Worm (Caenorhabditis elegans): ENCODE measurements around the gene srz-11.

The srz-11 gene

ce11 chrV:15189567-15189966 lies 26.7 kb downstream of the srz-11 start, which contains the start of gene cyn-3 (continued):
- peak; percentile 46 for TF ChIP-seq tlf-1 (GFP tag; optimal IDR thresholded peaks at IDR 0.05)
- no peak for TF ChIP-seq ceh-79 (tag; optimal IDR thresholded peaks at IDR 0.05)
- no peak for TF ChIP-seq repo-1 (tag; optimal IDR thresholded peaks at IDR 0.05)
- no peak for TF ChIP-seq ztf-25 (GFP tag; IDR thresholded peaks at IDR 0.05)
- peak; percentile 44 for TF ChIP-seq pha-4 (tag; optimal IDR thresholded peaks at IDR 0.05)
- peak; percentile 74 for TF ChIP-seq ZK185.1 (tag; optimal IDR thresholded peaks at IDR 0.05; ENCODE audit: poor library complexity, severe bottlenecking)
- no peak for TF ChIP-seq cebp-1 (GFP tag; IDR thresholded peaks at IDR 0.05)
- TF ChIP-seq cebp-1 (tag; optimal IDR thresholded peaks at IDR 0.05) = peak; percentile 67
- TF ChIP-seq T26A5.8 (tag; optimal IDR thresholded peaks at IDR 0.05) = no peak
- no peak for TF ChIP-seq ceh-58 (GFP tag; IDR thresholded peaks at IDR 0.05)
- TF ChIP-seq nfya-1 (tag; optimal IDR thresholded peaks at IDR 0.05; ENCODE audit: borderline replicate concordance, insufficient read depth) = no peak
- peak; percentile 88 for TF ChIP-seq hsf-1 (GFP tag; IDR thresholded peaks at IDR 0.05)
- TF ChIP-seq snpc-1.3 (tag; optimal IDR thresholded peaks at IDR 0.05; ENCODE audit: insufficient read depth) = peak; percentile 72
- no peak for TF ChIP-seq sptf-2 (GFP tag; optimal IDR thresholded peaks at IDR 0.05)
- TF ChIP-seq mel-28 (tag; optimal IDR thresholded peaks at IDR 0.05; ENCODE audit: borderline replicate concordance) = no peak
- peak; percentile 54 for TF ChIP-seq hmg-1.2 (GFP tag; IDR thresholded peaks at IDR 0.05)
- TF ChIP-seq F33H1.4 (GFP tag; IDR thresholded peaks at IDR 0.05) = peak; percentile 47
- no peak for TF ChIP-seq madf-10 (tag; optimal IDR thresholded peaks at IDR 0.05)
- TF ChIP-seq ets-4 (GFP tag; optimal IDR thresholded peaks at IDR 0.05) = no peak
- no peak for TF ChIP-seq F57A8.1 (GFP tag; optimal IDR thresholded peaks at IDR 0.05)
- TF ChIP-seq gei-17 (GFP tag; optimal IDR thresholded peaks at IDR 0.05) = no peak
- TF ChIP-seq K12H6.12 (tag; optimal IDR thresholded peaks at IDR 0.05) = peak; percentile 45
- TF ChIP-seq ceh-27 (GFP tag; optimal IDR thresholded peaks at IDR 0.05) = peak; percentile 34
- TF ChIP-seq him-1 (tag; optimal IDR thresholded peaks at IDR 0.05) = no peak
- TF ChIP-seq madf-6 (GFP tag; IDR thresholded peaks at IDR 0.05) = peak; percentile 85
- no peak for TF ChIP-seq F10E7.11 (tag; optimal IDR thresholded peaks at IDR 0.05)
- no peak for TF ChIP-seq C17E4.6 (GFP tag; IDR thresholded peaks at IDR 0.05)
- TF ChIP-seq rpc-1 (optimal IDR thresholded peaks at IDR 0.05) = no peak
- TF ChIP-seq rpc-1 (tag; optimal IDR thresholded peaks at IDR 0.05) = no peak

- TF ChIP-seq hrde-1 (tag; optimal IDR thresholded peaks at IDR 0.05; ENCODE audit: borderline replicate concordance) (peak; percentile 97), lag-1 (GFP tag; IDR thresholded peaks at IDR 0.05) (0 out of 2 replicates have a peak, but pooled peaks have one; percentile 52), ztf-22 (GFP tag; optimal IDR thresholded peaks at IDR 0.05) (peak; percentile 31), D2030.7 (GFP tag; IDR thresholded peaks at IDR 0.05) (peak; percentile 96), nfya-1 (tag; optimal IDR thresholded peaks at IDR 0.05; ENCODE audit: borderline replicate concordance, insufficient read depth) (no peak), lin-35 (GFP tag; optimal IDR thresholded peaks at IDR 0.05) (peak in 2 of 3 experiments; percentile 72 to 87), T26A5.8 (tag; optimal IDR thresholded peaks at IDR 0.05) (peak; percentile 98), him-1 (tag; optimal IDR thresholded peaks at IDR 0.05) (peak; percentile 87), lin-54 (GFP tag; optimal IDR thresholded peaks at IDR 0.05) (peak; percentile 93), athp-1 (tag; optimal IDR thresholded peaks at IDR 0.05) (peak; percentile 98), xnd-1 (tag; optimal IDR thresholded peaks at IDR 0.05) (peak; percentile 61), hsf-1 (GFP tag; IDR thresholded peaks at IDR 0.05) (peak; percentile 95), somi-1 (GFP tag; optimal IDR thresholded peaks at IDR 0.05) (peak; percentile 61), tbp1 (GFP tag; optimal IDR thresholded peaks at IDR 0.05) (peak; percentile 99), snpc-3.4 (tag; optimal IDR thresholded peaks at IDR 0.05) (peak; percentile 85), rcor-1 (GFP tag; IDR thresholded peaks at IDR 0.05) (peak; percentile 95), gei-17 (GFP tag; optimal IDR thresholded peaks at IDR 0.05) (peak; percentile 68), hlh-12 (tag; optimal IDR thresholded peaks at IDR 0.05) (peak; percentile 80), snpc-1.3 (tag; optimal IDR thresholded peaks at IDR 0.05; ENCODE audit: insufficient read depth) (peak; percentile 90), sdz-38 (tag; optimal IDR thresholded peaks at IDR 0.05) (no peak), Y79H2A.3 (GFP tag; conservative IDR thresholded peaks at IDR 0.05) (peak; percentile 91), C17E4.6 (GFP tag; IDR thresholded peaks at IDR 0.05) (peak; percentile 86), Y56A3A.18 (GFP tag; IDR thresholded peaks at IDR 0.05) (peak; percentile 98), lir-1 (GFP tag; conservative IDR thresholded peaks at IDR 0.05) (peak; percentile 75), F49E8.2 (tag; optimal IDR thresholded peaks at IDR 0.05; ENCODE audit: insufficient read depth) (peak; percentile 96)
Measured at ce11 chrV:15190903-15191302, 28.0 kb downstream of the srz-11 start, which contains the start of gene Y75B12B.11. Gene Y75B12B.11, plus strand, starts transcription at chrV:15191296.
